Worm (Caenorhabditis elegans) whole organism, young adult: ENCODE measurements around the gene pro-1.

Source experiments
- B0035.1 ChIP-seq: sonication (generic microtip); optimal IDR thresholded peaks from 2 replicates; lab custom pipeline; 2016; ENCODE audit warnings: missing genetic modification characterization, mild to moderate bottlenecking, missing compliant biosample characterization, missing genotype, missing genetic modification reagents
- B0336.3 ChIP-seq: fragments of 200-800 bp; sonication (Bioruptor generic); IDR thresholded peaks from 2 replicates; pipeline ENCODE4 v1.3.6; 2022; ENCODE audit warnings: missing genetic modification characterization, missing compliant biosample characterization
- D2030.7 ChIP-seq: fragments of 200-800 bp; sonication (Bioruptor generic); IDR thresholded peaks from 2 replicates; pipeline ENCODE4 v1.3.6; 2022; ENCODE audit warnings: missing genetic modification reagents, missing genetic modification characterization, missing compliant biosample characterization
- F10E7.11 ChIP-seq: sonication (generic microtip); optimal IDR thresholded peaks from 2 replicates; lab custom pipeline; 2017; ENCODE audit warnings: mild to moderate bottlenecking, missing genetic modification characterization, moderate library complexity, missing compliant biosample characterization
- F23B12.7 ChIP-seq: sonication (generic microtip); optimal IDR thresholded peaks from 2 replicates; lab custom pipeline; 2017; ENCODE audit warnings: missing genetic modification characterization, mild to moderate bottlenecking, missing compliant biosample characterization, antibody characterized with exemption, moderate library complexity; ENCODE audit not compliant: insufficient read depth
- F37B4.10 ChIP-seq: fragments of 200-800 bp; sonication (Bioruptor generic); IDR thresholded peaks from 2 replicates; pipeline ENCODE4 v1.3.6; 2022; ENCODE audit warnings: missing genetic modification characterization, missing compliant biosample characterization
- F39B2.1 ChIP-seq: fragments of 200-800 bp; sonication (Bioruptor generic); IDR thresholded peaks from 2 replicates; pipeline ENCODE4 v1.3.6; 2022; ENCODE audit warnings: missing genetic modification reagents, missing genetic modification characterization, missing compliant biosample characterization
- F52B5.7 ChIP-seq: sonication (generic microtip); optimal IDR thresholded peaks from 2 replicates; lab custom pipeline; 2016; ENCODE audit warnings: mild to moderate bottlenecking, missing genetic modification characterization, missing compliant biosample characterization
- F57A8.1 ChIP-seq: fragments of 200-800 bp; sonication (Bioruptor generic); optimal IDR thresholded peaks from 2 replicates; lab custom pipeline; 2018; ENCODE audit warnings: mild to moderate bottlenecking, missing genetic modification characterization, moderate library complexity, missing compliant biosample characterization
- T07F8.4 ChIP-seq: sonication (generic microtip); optimal IDR thresholded peaks from 2 replicates; lab custom pipeline; 2016; ENCODE audit warnings: mild to moderate bottlenecking, missing genetic modification characterization, moderate library complexity, missing compliant biosample characterization
- Y56A3A.18 ChIP-seq: fragments of 200-800 bp; sonication (Bioruptor generic); IDR thresholded peaks from 2 replicates; pipeline ENCODE4 v1.3.6; 2022; ENCODE audit warnings: missing genetic modification reagents, missing genetic modification characterization, missing compliant biosample characterization
- Y95B8A.8 ChIP-seq: fragments of 200-800 bp; sonication (Bioruptor generic); IDR thresholded peaks from 2 replicates; pipeline ENCODE4 v1.3.6; 2022; ENCODE audit warnings: missing genetic modification reagents, missing genetic modification characterization, missing compliant biosample characterization
- aptf-2 ChIP-seq: fragments of 200-800 bp; sonication (Bioruptor generic); conservative IDR thresholded peaks from 2 replicates; pipeline ENCODE4 v1.3.6; 2022; ENCODE audit warnings: missing genetic modification reagents, missing genetic modification characterization, missing compliant biosample characterization
- aptf-3 ChIP-seq: fragments of 200-800 bp; sonication (Bioruptor generic); IDR thresholded peaks from 2 replicates; pipeline ENCODE4 v1.3.6; 2022; ENCODE audit warnings: missing genetic modification characterization, missing compliant biosample characterization
- attf-5 ChIP-seq: fragments of 200-800 bp; sonication (Bioruptor generic); optimal IDR thresholded peaks from 2 replicates; lab custom pipeline; 2018; ENCODE audit warnings: mild to moderate bottlenecking, missing genetic modification characterization, missing compliant biosample characterization
- attf-6 ChIP-seq: fragments of 200-800 bp; sonication (Bioruptor generic); IDR thresholded peaks from 2 replicates; pipeline ENCODE4 v1.3.6; 2022; ENCODE audit warnings: missing genetic modification reagents, missing genetic modification characterization, missing compliant biosample characterization
- bed-1 ChIP-seq: fragments of 200-800 bp; sonication (Bioruptor generic); IDR thresholded peaks from 2 replicates; pipeline ENCODE4 v1.3.6; 2022; ENCODE audit warnings: missing genetic modification reagents, missing genetic modification characterization, missing compliant biosample characterization
- ccch-3 ChIP-seq: fragments of 200-800 bp; sonication (Bioruptor generic); optimal IDR thresholded peaks from 2 replicates; lab custom pipeline; 2018; ENCODE audit warnings: mild to moderate bottlenecking, missing genetic modification characterization, missing compliant biosample characterization
- ceh-40 ChIP-seq: fragments of 200-800 bp; sonication (Bioruptor generic); IDR thresholded peaks from 2 replicates; pipeline ENCODE4 v1.3.6; 2022; ENCODE audit warnings: missing genetic modification characterization, missing compliant biosample characterization
- ceh-58 ChIP-seq: fragments of 200-800 bp; sonication (Bioruptor generic); IDR thresholded peaks from 2 replicates; pipeline ENCODE4 v1.3.6; 2022; ENCODE audit warnings: missing genetic modification characterization, missing compliant biosample characterization
- ceh-91 ChIP-seq: fragments of 200-800 bp; sonication (Bioruptor generic); IDR thresholded peaks from 2 replicates; pipeline ENCODE4 v1.3.6; 2022; ENCODE audit warnings: missing genetic modification reagents, missing genetic modification characterization, missing compliant biosample characterization
- chd-7 ChIP-seq: sonication (generic microtip); optimal IDR thresholded peaks from 2 replicates; lab custom pipeline; 2016; ENCODE audit warnings: mild to moderate bottlenecking, missing genetic modification characterization, moderate library complexity, missing compliant biosample characterization
- die-1 ChIP-seq: sonication (generic microtip); optimal IDR thresholded peaks from 2 replicates; lab custom pipeline; 2016; ENCODE audit warnings: missing genotype, mild to moderate bottlenecking, missing genetic modification characterization, missing compliant biosample characterization
- dpl-1 ChIP-seq: fragments of 150-350 bp; optimal IDR thresholded peaks from 2 replicates; lab custom pipeline; 2014; ENCODE audit warnings: missing biosample characterization, missing genetic modification reagents, missing genetic modification characterization
- efl-1 ChIP-seq: fragments of 150-350 bp; optimal IDR thresholded peaks from 2 replicates; lab custom pipeline; 2014; ENCODE audit warnings: missing biosample characterization, missing genetic modification reagents, missing genetic modification characterization
- egl-44 ChIP-seq: fragments of 200-800 bp; sonication (Bioruptor generic); IDR thresholded peaks from 2 replicates; pipeline ENCODE4 v1.3.6; 2022; ENCODE audit warnings: missing genetic modification reagents, missing genetic modification characterization, missing compliant biosample characterization
- egrh-3 ChIP-seq: fragments of 200-800 bp; sonication (Bioruptor generic); IDR thresholded peaks from 2 replicates; pipeline ENCODE4 v1.3.6; 2022; ENCODE audit warnings: missing genetic modification reagents, missing genetic modification characterization, missing compliant biosample characterization
- ets-4 ChIP-seq: fragments of 200-800 bp; sonication (Bioruptor generic); optimal IDR thresholded peaks from 2 replicates; lab custom pipeline; 2018; ENCODE audit warnings: mild to moderate bottlenecking, missing genetic modification characterization, missing compliant biosample characterization
- fkh-3 ChIP-seq: sonication (generic microtip); optimal IDR thresholded peaks from 2 replicates; lab custom pipeline; 2016; ENCODE audit warnings: mild to moderate bottlenecking, missing genetic modification characterization, missing compliant biosample characterization
- hsf-1 ChIP-seq: fragments of 200-800 bp; sonication (Bioruptor generic); IDR thresholded peaks from 2 replicates; pipeline ENCODE4 v1.3.6; 2022; ENCODE audit warnings: missing genetic modification reagents, missing genetic modification characterization, missing compliant biosample characterization
- let-607 ChIP-seq, 2 experiments: fragments of 200-800 bp in 1 of 2; sonication (Bioruptor generic) in 1 of 2; sonication (generic microtip) in 1 of 2; optimal IDR thresholded peaks; 2 replicates each; lab custom pipeline; 2016 to 2018; ENCODE audit warnings: mild to moderate bottlenecking in 2 of 2, missing compliant biosample characterization in 2 of 2, missing genetic modification characterization in 2 of 2, moderate library complexity in 2 of 2, missing genotype in 1 of 2
- lsy-27 ChIP-seq: sonication (generic microtip); optimal IDR thresholded peaks from 2 replicates; lab custom pipeline; 2017; ENCODE audit warnings: missing genetic modification characterization, mild to moderate bottlenecking, missing compliant biosample characterization, antibody characterized with exemption, missing genotype, borderline replicate concordance; ENCODE audit not compliant: insufficient read depth
- madf-10 ChIP-seq: sonication (generic microtip); optimal IDR thresholded peaks from 2 replicates; lab custom pipeline; 2016; ENCODE audit warnings: mild to moderate bottlenecking, missing genetic modification characterization, missing compliant biosample characterization
- madf-8 ChIP-seq: fragments of 200-800 bp; sonication (Bioruptor generic); conservative IDR thresholded peaks from 2 replicates; pipeline ENCODE4 v1.3.6; 2022; ENCODE audit warnings: missing genetic modification reagents, missing genetic modification characterization, missing compliant biosample characterization
- mxl-1 ChIP-seq: sonication (generic microtip); optimal IDR thresholded peaks from 2 replicates; lab custom pipeline; 2016; ENCODE audit warnings: missing genetic modification characterization, missing compliant biosample characterization
- nfyb-1 ChIP-seq: fragments of 200-800 bp; sonication (Bioruptor generic); IDR thresholded peaks from 2 replicates; pipeline ENCODE4 v1.3.6; 2022; ENCODE audit warnings: missing genetic modification reagents, missing genetic modification characterization, missing compliant biosample characterization
- nhr-27 ChIP-seq: fragments of 200-800 bp; sonication (Bioruptor generic); optimal IDR thresholded peaks from 2 replicates; lab custom pipeline; 2018; ENCODE audit warnings: mild to moderate bottlenecking, missing genetic modification characterization, moderate library complexity, missing compliant biosample characterization
- pbrm-1 ChIP-seq: fragments of 200-800 bp; sonication (Bioruptor generic); IDR thresholded peaks from 2 replicates; pipeline ENCODE4 v1.3.6; 2022; ENCODE audit warnings: missing genetic modification reagents, missing genetic modification characterization, missing compliant biosample characterization
- pha-4 ChIP-seq: fragments of 150-350 bp; sonication (generic microtip); optimal IDR thresholded peaks from 2 replicates; lab custom pipeline; 2014; ENCODE audit warnings: missing biosample characterization, missing genetic modification reagents, missing genetic modification characterization
- rcor-1 ChIP-seq: fragments of 200-800 bp; sonication (Bioruptor generic); IDR thresholded peaks from 2 replicates; pipeline ENCODE4 v1.3.6; 2022; ENCODE audit warnings: missing genetic modification reagents, missing genetic modification characterization, missing compliant biosample characterization
- rpc-1 ChIP-seq, 2 experiments: fragments of 150-350 bp in 1 of 2; sonication (generic microtip) in 1 of 2; optimal IDR thresholded peaks; 2 replicates each; lab custom pipeline; 2014 to 2018; ENCODE audit warnings: missing biosample characterization in 1 of 2, missing genetic modification characterization in 1 of 2, missing genetic modification reagents in 1 of 2, missing genotype in 1 of 2
- sdz-38 ChIP-seq: sonication (generic microtip); optimal IDR thresholded peaks from 2 replicates; lab custom pipeline; 2016; ENCODE audit warnings: missing genotype, missing genetic modification characterization, missing compliant biosample characterization
- sea-2 ChIP-seq: fragments of 200-800 bp; sonication (Bioruptor generic); IDR thresholded peaks from 2 replicates; pipeline ENCODE4 v1.3.6; 2022; ENCODE audit warnings: missing genetic modification characterization, missing compliant biosample characterization
- snpc-3.4 ChIP-seq: sonication (generic microtip); optimal IDR thresholded peaks from 2 replicates; lab custom pipeline; 2017; ENCODE audit warnings: missing genetic modification characterization, mild to moderate bottlenecking, missing compliant biosample characterization, antibody characterized with exemption, moderate library complexity, missing genotype, missing genetic modification reagents
- somi-1 ChIP-seq: fragments of 200-800 bp; sonication (Bioruptor generic); optimal IDR thresholded peaks from 2 replicates; lab custom pipeline; 2018; ENCODE audit warnings: mild to moderate bottlenecking, missing genetic modification characterization, missing compliant biosample characterization
- ztf-18 ChIP-seq: sonication (generic microtip); optimal IDR thresholded peaks from 2 replicates; lab custom pipeline; 2016; ENCODE audit warnings: missing genotype, mild to moderate bottlenecking, missing genetic modification characterization, missing compliant biosample characterization
- ztf-25 ChIP-seq: fragments of 200-800 bp; sonication (Bioruptor generic); IDR thresholded peaks from 2 replicates; pipeline ENCODE4 v1.3.6; 2022; ENCODE audit warnings: missing genetic modification reagents, missing genetic modification characterization, missing compliant biosample characterization
- ztf-26 ChIP-seq: sonication (generic microtip); optimal IDR thresholded peaks from 2 replicates; lab custom pipeline; 2017; ENCODE audit warnings: missing genetic modification characterization, missing compliant biosample characterization

The pro-1 gene

ce11 chrII:10555484-10556075 lies 13.8 kb upstream of the pro-1 start (continued):
- no peak for TF ChIP-seq rcor-1 (GFP tag; lab: Robert Waterston, UW)
- no peak for TF ChIP-seq sea-2 (GFP tag; lab: Robert Waterston, UW)
- no peak for TF ChIP-seq lsy-27 (tag; lab: Kevin White, UChicago)
- TF ChIP-seq aptf-3 (GFP tag; lab: Robert Waterston, UW): no peak
- no peak for TF ChIP-seq efl-1 (GFP tag; lab: Kevin White, UChicago)
- TF ChIP-seq die-1: no peak
- no peak for TF ChIP-seq F57A8.1 (GFP tag; lab: Kevin White, UChicago)
- TF ChIP-seq nhr-27 (tag; lab: Kevin White, UChicago): no peak
- TF ChIP-seq ets-4 (GFP tag; lab: Kevin White, UChicago): peak; percentile 80
- peak; percentile 31 for TF ChIP-seq somi-1 (GFP tag; lab: Kevin White, UChicago)
- peak; percentile 36 for TF ChIP-seq attf-5 (GFP tag; lab: Kevin White, UChicago)
- TF ChIP-seq ztf-25 (GFP tag; lab: Robert Waterston, UW): no peak
- TF ChIP-seq madf-8 (GFP tag; lab: Robert Waterston, UW): no peak
- no peak for TF ChIP-seq fkh-3
- TF ChIP-seq nfyb-1 (GFP tag; lab: Robert Waterston, UW): peak; percentile 67; the same call in 1 of the 2 replicates
- 0 out of 2 replicates have a peak, but pooled peaks have one; percentile 36 for TF ChIP-seq Y95B8A.8
- no peak for TF ChIP-seq ceh-91 (GFP tag; lab: Robert Waterston, UW)
- no peak for TF ChIP-seq dpl-1 (GFP tag; lab: Kevin White, UChicago)
- TF ChIP-seq B0336.3 (GFP tag; lab: Robert Waterston, UW): peak; percentile 73
- no peak for TF ChIP-seq T07F8.4 (tag; lab: Kevin White, UChicago)
- peak; percentile 51 for TF ChIP-seq pha-4
- no peak for TF ChIP-seq F10E7.11 (tag; lab: Kevin White, UChicago)
- no peak for TF ChIP-seq sdz-38 (tag; lab: Kevin White, UChicago)
- TF ChIP-seq Y56A3A.18: 0 out of 2 replicates have a peak, but pooled peaks have one; percentile 9
- no peak for TF ChIP-seq mxl-1 (tag; lab: Kevin White, UChicago)
- TF ChIP-seq ztf-18 (tag; lab: Kevin White, UChicago): no peak
- peak; percentile 9 for TF ChIP-seq B0035.1 (tag; lab: Kevin White, UChicago)
- 0 out of 2 replicates have a peak, but pooled peaks have one; percentile 38 for TF ChIP-seq aptf-2 (GFP tag; lab: Robert Waterston, UW)
- no peak for TF ChIP-seq F37B4.10
- no peak for TF ChIP-seq ccch-3 (GFP tag; lab: Kevin White, UChicago)
- TF ChIP-seq D2030.7 (GFP tag; lab: Robert Waterston, UW): no peak
- no peak for TF ChIP-seq F39B2.1 (GFP tag; lab: Robert Waterston, UW)
- TF ChIP-seq ceh-40 (GFP tag; lab: Robert Waterston, UW): no peak
- TF ChIP-seq let-607 (tag; optimal IDR thresholded peaks at IDR 0.05; lab: Kevin White, UChicago): peak in 1 of 2 experiments; percentile 19
- no peak for TF ChIP-seq egrh-3 (GFP tag; lab: Robert Waterston, UW)
- peak; percentile 80 for TF ChIP-seq chd-7 (tag; lab: Kevin White, UChicago)
- TF ChIP-seq bed-1 (GFP tag; lab: Robert Waterston, UW): no peak
- TF ChIP-seq ceh-58 (GFP tag; lab: Robert Waterston, UW): no peak
- TF ChIP-seq madf-10 (tag; lab: Kevin White, UChicago): no peak
- TF ChIP-seq egl-44 (GFP tag; lab: Robert Waterston, UW): no peak
- no peak for TF ChIP-seq F52B5.7 (tag; lab: Kevin White, UChicago)
- TF ChIP-seq pbrm-1 (GFP tag; lab: Robert Waterston, UW): peak; percentile 8; the same call in 1 of the 2 replicates
- TF ChIP-seq hsf-1: peak; percentile 64
- TF ChIP-seq F23B12.7: no peak
- no peak for TF ChIP-seq rpc-1 (optimal IDR thresholded peaks at IDR 0.05; lab: Kevin White, UChicago)
- no peak for TF ChIP-seq rpc-1 (tag; optimal IDR thresholded peaks at IDR 0.05; lab: Kevin White, UChicago)
- TF ChIP-seq attf-6 (GFP tag; lab: Robert Waterston, UW): no peak
- peak; percentile 84 for TF ChIP-seq ztf-26 (tag; lab: Kevin White, UChicago)
- TF ChIP-seq snpc-3.4 (tag; lab: Kevin White, UChicago): no peak
